Worm (Caenorhabditis elegans): ENCODE results near the gene pfd-5.

DNA sequence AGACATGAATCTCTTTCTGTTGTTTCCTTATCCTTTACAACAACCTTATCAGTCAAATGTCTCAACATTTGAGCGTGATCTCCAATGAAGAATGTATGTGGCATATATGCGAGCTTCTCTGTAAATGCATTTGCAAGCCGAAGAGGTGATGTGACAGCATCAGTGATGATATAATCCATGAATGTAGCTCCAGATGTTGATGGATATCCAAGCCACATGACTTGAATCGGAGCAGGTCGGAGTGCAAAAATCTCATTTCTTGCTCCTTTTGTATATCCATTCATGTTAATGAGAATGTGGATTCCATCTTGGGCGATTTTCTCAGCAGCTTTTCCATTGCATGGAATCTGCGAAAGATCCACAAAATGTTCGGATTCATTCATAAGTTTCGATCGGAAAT lies 50.5 kb downstream of the pfd-5 start:
- no peak for TF ChIP-seq flt-1 (GFP tag; IDR thresholded peaks at IDR 0.05)
- TF ChIP-seq ztf-29 (GFP tag; IDR thresholded peaks at IDR 0.05): no peak
- TF ChIP-seq cog-1 (tag; optimal IDR thresholded peaks at IDR 0.05): no peak

Data from whole organism, midembryonic.